Fruit fly (Drosophila melanogaster): ENCODE results near the gene for.
A peak's percentile ranks its signal among the peaks of the same experiment; 100 is the strongest.

The for gene

DNA sequence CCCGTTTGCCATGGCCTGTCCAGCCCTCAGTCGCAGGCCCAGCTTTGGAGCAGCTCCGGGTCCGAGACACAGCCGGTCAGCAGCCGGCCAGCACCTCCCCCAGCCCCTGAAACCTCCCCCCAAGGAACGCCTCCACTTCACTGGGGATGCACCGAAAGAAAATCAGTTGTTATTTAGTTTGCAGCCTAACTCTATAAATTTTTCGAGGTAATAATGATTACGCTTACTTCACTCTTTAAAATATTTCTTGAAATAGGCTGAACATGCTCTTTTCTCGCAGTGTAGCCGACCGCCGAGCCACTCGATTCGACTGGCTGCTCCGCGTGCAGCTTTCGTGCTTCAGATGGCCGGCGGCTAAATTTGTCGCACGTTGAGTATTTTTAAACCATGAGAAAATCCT, 59.6 kb downstream of the for start:
- TF ChIP-seq Sp1 (GFP tag; optimal IDR thresholded peaks at IDR 0.05) (no peak), Mio (GFP tag; optimal IDR thresholded peaks at IDR 0.05) (no peak), Hr78 (GFP tag; optimal IDR thresholded peaks at IDR 0.05) (no peak), Jra (GFP tag; optimal IDR thresholded peaks at IDR 0.05) (no peak), foxo (GFP tag; optimal IDR thresholded peaks at IDR 0.05) (peak in 1 of 2 experiments; percentile 9), woc (GFP tag; optimal IDR thresholded peaks at IDR 0.05) (peak; percentile 36), br (GFP tag; optimal IDR thresholded peaks at IDR 0.05) (peak; percentile 36), tai (GFP tag; optimal IDR thresholded peaks at IDR 0.05) (no peak), HLH106 (tag; optimal IDR thresholded peaks at IDR 0.05) (peak; percentile 21), Dif (GFP tag; optimal IDR thresholded peaks at IDR 0.05; ENCODE audit: partially characterized antibody) (no peak), h (GFP tag; optimal IDR thresholded peaks at IDR 0.05) (peak; percentile 27)

DNA sequence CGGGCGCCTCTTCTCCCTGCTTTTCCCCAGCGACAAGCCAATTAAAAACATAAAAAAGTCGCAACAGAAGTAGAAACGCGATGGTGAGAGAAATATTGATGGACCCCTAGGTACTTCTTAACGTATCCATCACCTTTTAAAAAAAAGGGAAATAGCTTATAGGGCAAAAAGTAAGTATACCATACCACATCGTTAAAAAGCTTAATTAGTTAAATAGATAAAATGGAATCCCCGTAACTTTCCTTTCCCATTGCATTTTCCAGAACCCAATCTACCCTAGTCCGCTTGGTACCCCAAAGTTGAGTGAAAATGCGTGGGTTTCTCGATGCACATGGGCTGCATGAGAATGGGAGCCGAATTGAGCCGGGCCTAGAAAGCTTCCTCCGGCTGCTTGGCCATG, 62.1 kb downstream of the for start:
- TF ChIP-seq Vsx2 (GFP tag; optimal IDR thresholded peaks at IDR 0.05; ENCODE audit: partially characterized antibody) (no peak), brk (GFP tag; optimal IDR thresholded peaks at IDR 0.05) (no peak), Dif (GFP tag; optimal IDR thresholded peaks at IDR 0.05; ENCODE audit: partially characterized antibody) (no peak), HLH106 (tag; optimal IDR thresholded peaks at IDR 0.05) (no peak), lola (GFP tag; optimal IDR thresholded peaks at IDR 0.05) (no peak), pan (optimal IDR thresholded peaks at IDR 0.05) (no peak), psq (GFP tag; optimal IDR thresholded peaks at IDR 0.05) (no peak), Jra (GFP tag; optimal IDR thresholded peaks at IDR 0.05) (no peak), Hr78 (GFP tag; optimal IDR thresholded peaks at IDR 0.05) (no peak), tai (GFP tag; optimal IDR thresholded peaks at IDR 0.05) (no peak)

DNA sequence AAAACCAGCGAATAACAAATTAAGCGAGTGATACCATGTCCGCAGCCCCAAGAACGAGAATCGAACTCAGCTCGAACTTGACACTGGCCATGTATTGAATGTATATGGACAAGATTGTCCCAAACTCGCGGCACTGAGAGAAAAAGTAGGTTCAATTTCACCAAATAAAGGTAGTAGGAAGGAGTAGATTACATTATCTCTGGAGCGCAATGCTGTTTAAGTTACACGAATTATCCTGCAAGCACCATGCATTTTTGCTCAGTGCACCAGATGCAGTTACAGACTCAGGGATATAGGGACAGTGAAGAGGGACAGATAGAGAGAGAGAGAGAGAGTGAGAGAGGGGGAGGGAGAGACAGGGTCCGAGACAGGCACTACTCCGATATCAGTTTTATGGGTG, 62.8 kb downstream of the for start:
- TF ChIP-seq sage (GFP tag; optimal IDR thresholded peaks at IDR 0.05) = peak; percentile 18
- peak; percentile 76 for TF ChIP-seq OdsH (GFP tag; optimal IDR thresholded peaks at IDR 0.05)
- TF ChIP-seq jim (GFP tag; optimal IDR thresholded peaks at IDR 0.05) = no peak
- peak in 1 of 2 experiments; percentile 84 for TF ChIP-seq foxo (GFP tag; optimal IDR thresholded peaks at IDR 0.05)
- peak; percentile 55 for TF ChIP-seq Sp1 (GFP tag; optimal IDR thresholded peaks at IDR 0.05)
- peak; percentile 3 for TF ChIP-seq sv (GFP tag; optimal IDR thresholded peaks at IDR 0.05)
- TF ChIP-seq dmrt93B (GFP tag; optimal IDR thresholded peaks at IDR 0.05) = peak; percentile 47
- peak; percentile 14 for TF ChIP-seq Jra (GFP tag; optimal IDR thresholded peaks at IDR 0.05)
- peak; percentile 17 for TF ChIP-seq brk (GFP tag; optimal IDR thresholded peaks at IDR 0.05)
- peak; percentile 61 for TF ChIP-seq woc (GFP tag; optimal IDR thresholded peaks at IDR 0.05)
- TF ChIP-seq fru (GFP tag; optimal IDR thresholded peaks at IDR 0.05) = peak; percentile 78
- TF ChIP-seq HLH106 (tag; optimal IDR thresholded peaks at IDR 0.05) = peak; percentile 74
- TF ChIP-seq Mio (GFP tag; optimal IDR thresholded peaks at IDR 0.05) = no peak
- no peak for TF ChIP-seq Dif (GFP tag; optimal IDR thresholded peaks at IDR 0.05; ENCODE audit: partially characterized antibody)
- TF ChIP-seq Hr83 (GFP tag; optimal IDR thresholded peaks at IDR 0.05; ENCODE audit: poor library complexity, severe bottlenecking) = no peak
- peak; percentile 82 for TF ChIP-seq h (GFP tag; optimal IDR thresholded peaks at IDR 0.05)
- no peak for TF ChIP-seq usp (GFP tag; optimal IDR thresholded peaks at IDR 0.05)
- peak; percentile 78 for TF ChIP-seq rgr (GFP tag; optimal IDR thresholded peaks at IDR 0.05)
- peak; percentile 41 for TF ChIP-seq CG32264 (GFP tag; optimal IDR thresholded peaks at IDR 0.05)
- no peak for TF ChIP-seq GATAd (GFP tag; optimal IDR thresholded peaks at IDR 0.05)
- TF ChIP-seq pan (optimal IDR thresholded peaks at IDR 0.05) = no peak
- no peak for TF ChIP-seq N (GFP tag; optimal IDR thresholded peaks at IDR 0.05)
- TF ChIP-seq Abd-B (GFP tag; optimal IDR thresholded peaks at IDR 0.05) = no peak
- no peak for TF ChIP-seq dsf (GFP tag; optimal IDR thresholded peaks at IDR 0.05; ENCODE audit: borderline replicate concordance)
- no peak for TF ChIP-seq Dfd (GFP tag; optimal IDR thresholded peaks at IDR 0.05)
- no peak for TF ChIP-seq dl (GFP tag; optimal IDR thresholded peaks at IDR 0.05; ENCODE audit: insufficient read depth in 1 of 2, partially characterized antibody in 2 of 2)
- TF ChIP-seq psq (GFP tag; optimal IDR thresholded peaks at IDR 0.05) = peak; percentile 68
- TF ChIP-seq tai (GFP tag; optimal IDR thresholded peaks at IDR 0.05) = no peak
- no peak for TF ChIP-seq Rel (GFP tag; optimal IDR thresholded peaks at IDR 0.05)
- TF ChIP-seq Rel (tag; optimal IDR thresholded peaks at IDR 0.05) = no peak
- TF ChIP-seq br (GFP tag; optimal IDR thresholded peaks at IDR 0.05) = peak; percentile 72
- no peak for TF ChIP-seq Myc (optimal IDR thresholded peaks at IDR 0.05)
- TF ChIP-seq Vsx2 (GFP tag; optimal IDR thresholded peaks at IDR 0.05; ENCODE audit: partially characterized antibody) = no peak
- TF ChIP-seq ey (GFP tag; optimal IDR thresholded peaks at IDR 0.05) = peak; percentile 82
- TF ChIP-seq lola (GFP tag; optimal IDR thresholded peaks at IDR 0.05) = no peak
- no peak for TF ChIP-seq CrebA (GFP tag; optimal IDR thresholded peaks at IDR 0.05; ENCODE audit: borderline replicate concordance)
- no peak for TF ChIP-seq Hr78 (GFP tag; optimal IDR thresholded peaks at IDR 0.05)
- peak; percentile 69 for TF ChIP-seq Hnf4 (GFP tag; optimal IDR thresholded peaks at IDR 0.05)
- TF ChIP-seq CG9705 (GFP tag; optimal IDR thresholded peaks at IDR 0.05) = no peak
